Worm (Caenorhabditis elegans): ENCODE measurements around the gene F11C7.6.

F11C7.6 gene

ce11 chrX:17401264-17401663, at the start of gene F11C7.6:
Gene F11C7.6 (plus strand): TSS chrX:17401564.
- TF ChIP-seq elt-1 (tag; optimal IDR thresholded peaks at IDR 0.05; ENCODE audit: borderline replicate concordance, insufficient read depth) (no peak), unc-62 (GFP tag; optimal IDR thresholded peaks at IDR 0.05) (no peak)

ce11 chrX:17352098-17352497, 49.3 kb upstream of the F11C7.6 start:
- TF ChIP-seq ces-1 (GFP tag; optimal IDR thresholded peaks at IDR 0.05) (peak; percentile 49), mep-1 (tag; optimal IDR thresholded peaks at IDR 0.05) (no peak)

DNA sequence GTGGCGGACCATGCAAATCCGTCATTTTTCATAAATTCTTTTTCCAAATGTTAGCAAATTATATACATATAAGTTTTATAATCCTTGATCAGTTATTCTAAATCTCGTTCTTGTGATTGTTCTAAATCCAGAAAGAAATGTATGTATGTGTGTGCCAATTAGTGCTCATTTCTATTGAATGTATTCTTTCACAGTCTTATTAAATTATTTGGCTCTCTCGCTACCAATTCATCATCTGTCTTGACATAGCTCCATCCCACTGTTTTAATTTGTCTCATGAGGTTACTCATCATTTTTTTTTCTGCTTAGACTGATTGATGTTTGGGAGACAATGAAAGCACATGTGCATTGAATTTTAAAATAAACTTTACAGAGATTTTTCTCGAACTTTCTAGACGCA, 45.9 kb upstream of the F11C7.6 start:
- TF ChIP-seq nhr-2 (tag; optimal IDR thresholded peaks at IDR 0.05) (no peak), ztf-11 (tag; optimal IDR thresholded peaks at IDR 0.05) (no peak), ceh-39 (tag; optimal IDR thresholded peaks at IDR 0.05) (no peak), pha-4 (tag; optimal IDR thresholded peaks at IDR 0.05) (no peak), mab-5 (tag; optimal IDR thresholded peaks at IDR 0.05) (no peak), ces-1 (GFP tag; optimal IDR thresholded peaks at IDR 0.05) (peak; percentile 57), ham-2 (GFP tag; optimal IDR thresholded peaks at IDR 0.05) (no peak)

DNA sequence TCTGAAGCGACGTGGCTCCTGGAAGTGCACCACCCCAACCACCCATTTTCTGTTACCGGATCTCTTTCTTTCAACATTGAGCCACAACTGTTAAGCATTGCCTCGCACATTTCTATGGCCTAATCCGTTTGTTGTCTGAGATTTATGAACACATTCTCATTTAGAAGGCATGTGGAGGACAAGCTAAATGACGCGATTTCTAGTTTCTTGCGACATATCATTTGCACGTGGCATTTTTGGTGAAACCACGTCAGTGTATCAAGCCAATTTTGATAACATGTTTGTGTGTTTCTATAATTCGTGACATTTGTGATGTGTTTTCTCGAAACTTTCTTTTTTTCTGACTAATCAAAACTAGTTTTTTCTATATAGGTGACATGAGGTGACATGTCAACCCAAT, 44.6 kb upstream of the F11C7.6 start:
- TF ChIP-seq cnd-1 (tag; optimal IDR thresholded peaks at IDR 0.05) (no peak), bed-3 (GFP tag; optimal IDR thresholded peaks at IDR 0.05) (no peak), sem-2 (GFP tag; optimal IDR thresholded peaks at IDR 0.05) (no peak), lsy-2 (tag; optimal IDR thresholded peaks at IDR 0.05) (no peak), unc-62 (GFP tag; optimal IDR thresholded peaks at IDR 0.05) (no peak), nhr-237 (tag; optimal IDR thresholded peaks at IDR 0.05) (no peak), unc-39 (tag; optimal IDR thresholded peaks at IDR 0.05) (no peak), hlh-1 (tag; optimal IDR thresholded peaks at IDR 0.05) (no peak), ham-2 (GFP tag; optimal IDR thresholded peaks at IDR 0.05) (no peak)

ce11 chrX:17359452-17359851, 41.9 kb upstream of the F11C7.6 start, which contains the start of gene npr-36:
Gene npr-36 (plus strand): TSS chrX:17359752.
- TF ChIP-seq cnd-1 (tag; optimal IDR thresholded peaks at IDR 0.05) (no peak), mab-5 (tag; optimal IDR thresholded peaks at IDR 0.05) (no peak), nhr-12 (tag; optimal IDR thresholded peaks at IDR 0.05) (no peak), nhr-2 (tag; optimal IDR thresholded peaks at IDR 0.05) (no peak), ceh-39 (tag; optimal IDR thresholded peaks at IDR 0.05) (no peak)

DNA sequence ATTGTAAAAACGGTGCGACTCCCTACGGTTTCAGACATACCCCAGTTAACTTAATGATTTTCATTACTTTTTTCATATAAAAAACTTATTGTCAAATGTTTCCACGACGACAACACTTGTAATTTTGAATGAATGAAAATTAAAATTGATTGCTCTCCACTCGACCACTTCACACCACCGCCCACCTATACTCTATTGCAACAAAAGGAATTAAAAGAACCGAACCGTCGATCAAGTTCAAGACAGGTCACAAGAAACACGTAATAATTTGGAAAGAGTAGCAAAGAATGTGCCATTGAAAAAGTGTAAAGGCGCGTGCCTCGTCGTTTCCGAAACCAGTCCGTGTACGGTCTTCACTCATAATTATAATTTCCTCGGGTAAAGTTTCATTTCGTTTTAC, 38.8 kb upstream of the F11C7.6 start, which contains the start of gene F10D7.11:
TSS of gene F10D7.11 (plus strand) at position 301 of the 400 bp plus-strand sequence.
- TF ChIP-seq M03D4.4 (tag; optimal IDR thresholded peaks at IDR 0.05) (no peak), elt-1 (tag; optimal IDR thresholded peaks at IDR 0.05; ENCODE audit: borderline replicate concordance, insufficient read depth) (no peak), sptf-1 (tag; optimal IDR thresholded peaks at IDR 0.05) (no peak), snpc-4 (tag; optimal IDR thresholded peaks at IDR 0.05) (no peak), mls-2 (tag; optimal IDR thresholded peaks at IDR 0.05) (no peak), blmp-1 (tag; optimal IDR thresholded peaks at IDR 0.05) (no peak), nhr-237 (tag; optimal IDR thresholded peaks at IDR 0.05) (no peak), unc-39 (tag; optimal IDR thresholded peaks at IDR 0.05) (no peak), mep-1 (tag; optimal IDR thresholded peaks at IDR 0.05) (no peak), ces-1 (GFP tag; optimal IDR thresholded peaks at IDR 0.05) (no peak), ham-2 (GFP tag; optimal IDR thresholded peaks at IDR 0.05) (no peak), sem-2 (GFP tag; optimal IDR thresholded peaks at IDR 0.05) (no peak)

DNA sequence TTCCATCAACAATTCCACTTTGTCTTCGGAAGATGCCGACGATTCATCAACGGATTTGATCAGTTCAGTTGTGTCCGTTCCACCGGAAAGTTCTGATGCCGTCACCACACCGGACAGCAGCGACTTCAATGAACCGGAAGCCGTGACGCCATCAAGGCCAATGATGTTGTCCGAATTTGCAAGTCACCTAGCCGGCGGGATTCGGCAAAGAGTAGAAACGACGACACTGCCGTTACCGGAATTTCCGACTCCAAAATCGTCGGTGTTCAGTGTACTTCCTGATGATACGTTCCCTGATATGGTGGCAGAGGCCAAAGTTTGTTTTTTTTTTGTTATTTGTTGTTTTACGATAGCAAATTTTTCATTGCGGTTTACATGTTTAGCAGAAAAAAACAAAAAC, 37.9 kb upstream of the F11C7.6 start:
- TF ChIP-seq nhr-12 (tag; optimal IDR thresholded peaks at IDR 0.05) (no peak), ztf-11 (tag; optimal IDR thresholded peaks at IDR 0.05) (no peak), lin-32 (GFP tag; optimal IDR thresholded peaks at IDR 0.05) (no peak), elt-1 (tag; optimal IDR thresholded peaks at IDR 0.05; ENCODE audit: borderline replicate concordance, insufficient read depth) (no peak), sem-2 (GFP tag; optimal IDR thresholded peaks at IDR 0.05) (no peak), snpc-4 (tag; optimal IDR thresholded peaks at IDR 0.05) (no peak), ham-2 (GFP tag; optimal IDR thresholded peaks at IDR 0.05) (no peak), unc-62 (GFP tag; optimal IDR thresholded peaks at IDR 0.05) (no peak), bed-3 (GFP tag; optimal IDR thresholded peaks at IDR 0.05) (no peak), ceh-43 (GFP tag; optimal IDR thresholded peaks at IDR 0.05) (no peak), blmp-1 (tag; optimal IDR thresholded peaks at IDR 0.05) (no peak), M03D4.4 (tag; optimal IDR thresholded peaks at IDR 0.05) (no peak), unc-120 (tag; optimal IDR thresholded peaks at IDR 0.05; ENCODE audit: poor library complexity, severe bottlenecking) (no peak), cnd-1 (tag; optimal IDR thresholded peaks at IDR 0.05) (no peak), tbx-8 (GFP tag; optimal IDR thresholded peaks at IDR 0.05) (no peak), pha-4 (tag; optimal IDR thresholded peaks at IDR 0.05) (no peak), nhr-2 (tag; optimal IDR thresholded peaks at IDR 0.05) (no peak), ces-1 (GFP tag; optimal IDR thresholded peaks at IDR 0.05) (no peak), sptf-1 (tag; optimal IDR thresholded peaks at IDR 0.05) (no peak), mab-5 (tag; optimal IDR thresholded peaks at IDR 0.05) (no peak)
